Worm (Caenorhabditis elegans) whole organism, young adult: ENCODE results near the gene T23B5.6.

Source experiments
- B0035.1 ChIP-seq: sonication (generic microtip); optimal IDR thresholded peaks from 2 replicates; lab custom pipeline; 2016; ENCODE audit warnings: missing genetic modification characterization, mild to moderate bottlenecking, missing compliant biosample characterization, missing genotype, missing genetic modification reagents
- C06A6.2 ChIP-seq: fragments of 200-800 bp; sonication (Bioruptor generic); conservative IDR thresholded peaks from 2 replicates; pipeline ENCODE4 v1.3.6; 2022; ENCODE audit warnings: missing genetic modification characterization, missing compliant biosample characterization
- F49E8.2 ChIP-seq: sonication (generic microtip); optimal IDR thresholded peaks from 3 replicates; lab custom pipeline; 2017; ENCODE audit warnings: missing genetic modification characterization, mild to moderate bottlenecking, missing compliant biosample characterization, antibody characterized with exemption, moderate library complexity; ENCODE audit not compliant: insufficient read depth
- Y56A3A.18 ChIP-seq: fragments of 200-800 bp; sonication (Bioruptor generic); IDR thresholded peaks from 2 replicates; pipeline ENCODE4 v1.3.6; 2022; ENCODE audit warnings: missing genetic modification reagents, missing genetic modification characterization, missing compliant biosample characterization
- Y67H2A.10 ChIP-seq: fragments of 200-800 bp; sonication (Bioruptor generic); conservative IDR thresholded peaks from 2 replicates; pipeline ENCODE4 v1.3.6; 2022; ENCODE audit warnings: missing genetic modification reagents, missing genetic modification characterization, missing compliant biosample characterization
- Y79H2A.3 ChIP-seq: fragments of 200-800 bp; sonication (Bioruptor generic); conservative IDR thresholded peaks from 2 replicates; pipeline ENCODE4 v1.3.6; 2022; ENCODE audit warnings: missing genetic modification reagents, missing genetic modification characterization, missing compliant biosample characterization
- ccch-3 ChIP-seq: fragments of 200-800 bp; sonication (Bioruptor generic); optimal IDR thresholded peaks from 2 replicates; lab custom pipeline; 2018; ENCODE audit warnings: mild to moderate bottlenecking, missing genetic modification characterization, missing compliant biosample characterization
- cebp-1 ChIP-seq, 2 experiments: fragments of 200-800 bp in 1 of 2; sonication (Bioruptor generic) in 1 of 2; sonication (generic microtip) in 1 of 2; IDR thresholded peaks in 1 of 2; optimal IDR thresholded peaks in 1 of 2; 2 replicates each; pipeline versions ENCODE4 v1.3.6 to Lab custom; 2017 to 2022; ENCODE audit warnings: missing compliant biosample characterization in 2 of 2, missing genetic modification characterization in 2 of 2, mild to moderate bottlenecking in 1 of 2, missing genetic modification reagents in 1 of 2, moderate library complexity in 1 of 2
- ceh-27 ChIP-seq: fragments of 200-800 bp; sonication (Bioruptor generic); optimal IDR thresholded peaks from 2 replicates; lab custom pipeline; 2018; ENCODE audit warnings: mild to moderate bottlenecking, missing genetic modification characterization, moderate library complexity, missing compliant biosample characterization
- ceh-91 ChIP-seq: fragments of 200-800 bp; sonication (Bioruptor generic); IDR thresholded peaks from 2 replicates; pipeline ENCODE4 v1.3.6; 2022; ENCODE audit warnings: missing genetic modification reagents, missing genetic modification characterization, missing compliant biosample characterization
- chd-7 ChIP-seq: sonication (generic microtip); optimal IDR thresholded peaks from 2 replicates; lab custom pipeline; 2016; ENCODE audit warnings: mild to moderate bottlenecking, missing genetic modification characterization, moderate library complexity, missing compliant biosample characterization
- egrh-3 ChIP-seq: fragments of 200-800 bp; sonication (Bioruptor generic); IDR thresholded peaks from 2 replicates; pipeline ENCODE4 v1.3.6; 2022; ENCODE audit warnings: missing genetic modification reagents, missing genetic modification characterization, missing compliant biosample characterization
- fkh-3 ChIP-seq: sonication (generic microtip); optimal IDR thresholded peaks from 2 replicates; lab custom pipeline; 2016; ENCODE audit warnings: mild to moderate bottlenecking, missing genetic modification characterization, missing compliant biosample characterization
- hlh-26 ChIP-seq: fragments of 200-800 bp; sonication (Bioruptor generic); conservative IDR thresholded peaks from 2 replicates; pipeline ENCODE4 v1.3.6; 2022; ENCODE audit warnings: missing genetic modification reagents, missing genetic modification characterization, missing compliant biosample characterization
- hmg-1.2 ChIP-seq: fragments of 200-800 bp; sonication (Bioruptor generic); IDR thresholded peaks from 2 replicates; pipeline ENCODE4 v1.3.6; 2022; ENCODE audit warnings: missing genetic modification reagents, missing genetic modification characterization, missing compliant biosample characterization
- hsf-1 ChIP-seq: fragments of 200-800 bp; sonication (Bioruptor generic); IDR thresholded peaks from 2 replicates; pipeline ENCODE4 v1.3.6; 2022; ENCODE audit warnings: missing genetic modification reagents, missing genetic modification characterization, missing compliant biosample characterization
- lir-1 ChIP-seq: fragments of 200-800 bp; sonication (Bioruptor generic); conservative IDR thresholded peaks from 2 replicates; pipeline ENCODE4 v1.3.6; 2022; ENCODE audit warnings: missing genetic modification reagents, missing genetic modification characterization, missing compliant biosample characterization
- madf-3 ChIP-seq: fragments of 200-800 bp; sonication (Bioruptor generic); IDR thresholded peaks from 2 replicates; pipeline ENCODE4 v1.3.6; 2022; ENCODE audit warnings: missing genetic modification reagents, missing genetic modification characterization, missing compliant biosample characterization
- mel-28 ChIP-seq: sonication (generic microtip); optimal IDR thresholded peaks from 2 replicates; lab custom pipeline; 2016; ENCODE audit warnings: borderline replicate concordance, mild to moderate bottlenecking, missing genetic modification characterization, missing compliant biosample characterization
- mes-4 ChIP-seq: sonication (generic microtip); optimal IDR thresholded peaks from 2 replicates; lab custom pipeline; 2016; ENCODE audit warnings: missing genotype, missing genetic modification characterization, missing compliant biosample characterization
- nhr-120 ChIP-seq: fragments of 200-800 bp; sonication (Bioruptor generic); IDR thresholded peaks from 2 replicates; pipeline ENCODE4 v1.3.6; 2022; ENCODE audit warnings: missing genetic modification characterization, missing compliant biosample characterization
- nhr-27 ChIP-seq: fragments of 200-800 bp; sonication (Bioruptor generic); optimal IDR thresholded peaks from 2 replicates; lab custom pipeline; 2018; ENCODE audit warnings: mild to moderate bottlenecking, missing genetic modification characterization, moderate library complexity, missing compliant biosample characterization
- nhr-80 ChIP-seq: sonication (generic microtip); optimal IDR thresholded peaks from 2 replicates; lab custom pipeline; 2016; ENCODE audit warnings: missing genetic modification characterization, missing compliant biosample characterization
- nhr-90 ChIP-seq: sonication (generic microtip); optimal IDR thresholded peaks from 2 replicates; lab custom pipeline; 2016; ENCODE audit warnings: missing genotype, mild to moderate bottlenecking, missing genetic modification characterization, missing compliant biosample characterization
- sdz-38 ChIP-seq: sonication (generic microtip); optimal IDR thresholded peaks from 2 replicates; lab custom pipeline; 2016; ENCODE audit warnings: missing genotype, missing genetic modification characterization, missing compliant biosample characterization
- snpc-1.3 ChIP-seq: sonication (generic microtip); optimal IDR thresholded peaks from 2 replicates; lab custom pipeline; 2017; ENCODE audit warnings: missing genetic modification characterization, mild to moderate bottlenecking, missing compliant biosample characterization, antibody characterized with exemption, moderate library complexity, missing genotype, missing genetic modification reagents; ENCODE audit not compliant: insufficient read depth
- tbx-9 ChIP-seq: sonication (generic microtip); optimal IDR thresholded peaks from 2 replicates; lab custom pipeline; 2016; ENCODE audit warnings: borderline replicate concordance, missing genetic modification characterization, inconsistent platforms, missing compliant biosample characterization
- tlf-1 ChIP-seq: fragments of 200-800 bp; sonication (Bioruptor generic); optimal IDR thresholded peaks from 2 replicates; lab custom pipeline; 2018; ENCODE audit warnings: mild to moderate bottlenecking, missing genetic modification characterization, missing compliant biosample characterization
- ztf-26 ChIP-seq: sonication (generic microtip); optimal IDR thresholded peaks from 2 replicates; lab custom pipeline; 2017; ENCODE audit warnings: missing genetic modification characterization, missing compliant biosample characterization
- ztf-6 ChIP-seq: fragments of 200-800 bp; sonication (Bioruptor generic); IDR thresholded peaks from 2 replicates; pipeline ENCODE4 v1.3.6; 2022; ENCODE audit warnings: missing genetic modification reagents, missing genetic modification characterization, missing compliant biosample characterization

The T23B5.6 gene

DNA sequence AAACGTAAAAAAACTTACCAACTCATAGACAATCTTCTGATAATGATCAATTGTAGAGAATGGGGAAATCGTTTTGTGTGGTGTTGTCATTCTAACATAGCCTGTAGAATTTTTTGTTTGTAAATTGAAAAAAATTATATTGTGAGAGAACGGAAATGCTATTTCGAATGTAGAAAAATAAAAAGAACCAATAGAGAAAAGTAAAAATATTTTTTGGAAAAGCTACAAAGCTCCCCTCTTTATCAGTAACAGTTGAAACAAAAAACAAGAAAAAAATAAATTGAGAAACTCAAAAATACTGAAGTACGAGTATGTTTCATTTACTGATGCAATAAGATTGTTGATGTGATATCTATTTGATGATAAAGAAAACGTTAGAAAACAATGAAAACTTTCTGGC is 34.6 kb upstream of the T23B5.6 start, which contains the start of gene C27D8.3:
C27D8.3 (minus strand) TSS at position 101 of the 400 bp plus-strand sequence.
- no peak for TF ChIP-seq tlf-1 (GFP tag; lab: Kevin White, UChicago)
- no peak for TF ChIP-seq nhr-90 (tag; lab: Kevin White, UChicago)
- TF ChIP-seq B0035.1 (tag; lab: Kevin White, UChicago), result no peak
- TF ChIP-seq snpc-1.3 (tag; lab: Kevin White, UChicago), result no peak
- no peak for TF ChIP-seq nhr-27 (tag; lab: Kevin White, UChicago)
- TF ChIP-seq egrh-3 (GFP tag; lab: Robert Waterston, UW), result no peak
- no peak for TF ChIP-seq hsf-1 (GFP tag; lab: Robert Waterston, UW)
- no peak for TF ChIP-seq C06A6.2 (GFP tag; lab: Robert Waterston, UW)
- no peak for TF ChIP-seq ztf-6 (GFP tag; lab: Robert Waterston, UW)
- TF ChIP-seq ceh-27 (GFP tag; lab: Kevin White, UChicago), result no peak
- TF ChIP-seq fkh-3 (tag; lab: Kevin White, UChicago), result no peak
- TF ChIP-seq madf-3, result no peak
- TF ChIP-seq nhr-120, result no peak
- no peak for TF ChIP-seq tbx-9

DNA sequence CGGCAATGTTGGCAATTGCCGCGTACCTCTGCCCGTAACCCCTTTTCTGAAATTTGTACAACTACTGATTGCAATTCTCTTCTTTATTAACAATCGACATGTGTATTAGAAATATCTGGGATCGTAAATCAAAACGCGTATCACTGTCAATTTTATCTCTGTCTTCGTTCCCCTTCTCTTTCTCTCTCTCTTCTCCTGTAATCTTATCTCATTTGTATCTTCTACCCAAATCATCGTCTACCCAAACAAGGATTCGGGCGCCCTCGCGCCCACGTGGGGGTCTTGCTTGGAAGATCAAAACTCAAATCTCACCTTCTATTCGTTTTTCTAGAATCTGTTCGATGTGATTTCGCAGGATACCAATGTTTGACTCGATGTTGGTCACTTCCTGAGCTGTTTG is 34.0 kb upstream of the T23B5.6 start, which contains the start of gene C27D8.2:
C27D8.2 (plus strand) TSS at position 222 of the 400 bp plus-strand sequence.
- peak; percentile 14 for TF ChIP-seq ztf-26 (tag; lab: Kevin White, UChicago)
- no peak for TF ChIP-seq Y79H2A.3 (GFP tag; lab: Robert Waterston, UW)

DNA sequence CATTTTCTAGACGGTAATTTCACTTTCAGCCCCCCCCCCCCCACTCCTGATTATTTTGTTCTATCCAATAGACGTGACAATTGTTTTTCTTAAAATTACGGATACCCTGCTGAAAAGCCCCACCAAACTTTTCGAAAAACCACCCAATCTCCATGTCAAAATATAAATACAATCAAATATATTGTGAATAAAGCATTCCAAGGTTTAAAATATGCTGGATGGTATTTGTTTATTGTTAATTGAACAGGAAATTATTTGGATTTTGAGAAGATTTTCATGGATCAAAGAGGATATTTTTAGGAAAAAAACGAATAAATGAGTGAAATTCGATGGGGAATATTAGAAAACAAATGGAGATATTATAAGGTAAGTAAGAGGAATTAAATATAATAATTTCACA is 26.8 kb upstream of the T23B5.6 start, which contains the start of gene C27D8.4:
C27D8.4 (plus strand) TSS at position 301 of the 400 bp plus-strand sequence.
- no peak for TF ChIP-seq Y79H2A.3 (GFP tag; lab: Robert Waterston, UW)
- no peak for TF ChIP-seq nhr-80 (tag; lab: Kevin White, UChicago)
- no peak for TF ChIP-seq cebp-1 (GFP tag; IDR thresholded peaks at IDR 0.05; lab: Robert Waterston, UW)
- no peak for TF ChIP-seq cebp-1 (tag; optimal IDR thresholded peaks at IDR 0.05; lab: Kevin White, UChicago)
- TF ChIP-seq F49E8.2, result no peak
- no peak for TF ChIP-seq nhr-27 (tag; lab: Kevin White, UChicago)
- no peak for TF ChIP-seq Y67H2A.10 (GFP tag; lab: Robert Waterston, UW)
- TF ChIP-seq fkh-3 (tag; lab: Kevin White, UChicago), result no peak
- TF ChIP-seq ceh-91 (GFP tag; lab: Robert Waterston, UW), result no peak
- no peak for TF ChIP-seq snpc-1.3 (tag; lab: Kevin White, UChicago)
- TF ChIP-seq hmg-1.2, result no peak
- TF ChIP-seq hlh-26 (GFP tag; lab: Robert Waterston, UW), result no peak

DNA sequence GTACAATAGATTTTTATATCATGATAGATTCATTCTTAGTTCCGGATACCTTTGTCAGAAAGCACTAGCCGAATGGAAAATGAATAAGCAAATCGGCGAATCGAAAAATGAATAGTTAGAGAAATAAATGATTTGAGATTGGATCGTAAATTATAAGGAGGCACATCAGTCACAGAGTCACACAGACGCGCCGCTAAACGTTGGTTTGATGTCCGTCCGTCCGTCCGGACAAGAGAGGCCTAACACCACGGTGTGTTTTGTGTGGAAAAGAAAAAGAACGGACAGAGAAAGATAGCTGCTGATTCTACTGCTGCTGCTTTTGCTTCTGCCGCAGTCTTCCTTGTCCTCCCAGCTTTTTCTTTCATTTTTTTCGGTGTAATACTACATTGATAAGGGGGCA is 23.9 kb upstream of the T23B5.6 start:
- TF ChIP-seq Y56A3A.18 (GFP tag; lab: Robert Waterston, UW) (no peak), mes-4 (no peak), nhr-80 (tag; lab: Kevin White, UChicago) (peak; percentile 0), mel-28 (tag; lab: Kevin White, UChicago) (no peak), lir-1 (GFP tag; lab: Robert Waterston, UW) (no peak)

DNA sequence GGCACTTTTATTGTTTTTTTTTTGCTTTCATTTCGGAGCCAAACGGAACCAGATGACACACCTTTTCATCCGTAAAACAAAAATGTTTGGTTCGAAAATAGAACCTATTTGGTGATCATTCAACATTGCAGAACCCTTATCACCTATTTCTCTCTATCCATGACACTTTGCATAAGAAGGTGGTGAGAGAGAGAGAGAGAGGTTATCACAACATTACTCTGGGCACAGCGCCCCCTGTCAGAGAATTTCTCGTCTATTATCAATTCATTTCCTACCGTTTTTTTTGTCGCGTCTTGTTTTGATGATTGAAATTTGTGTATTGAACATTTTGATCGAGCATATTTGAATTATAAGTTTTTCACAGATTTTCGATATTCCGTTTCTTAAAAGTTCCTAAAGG is 23.2 kb upstream of the T23B5.6 start:
- TF ChIP-seq ccch-3 (GFP tag; lab: Kevin White, UChicago) (no peak), nhr-80 (tag; lab: Kevin White, UChicago) (peak; percentile 87), chd-7 (tag; lab: Kevin White, UChicago) (no peak), sdz-38 (tag; lab: Kevin White, UChicago) (no peak)
